Worm (Caenorhabditis elegans): Measurements from ENCODE around the gene map-1.

Gene map-1

ce11 chrIV:3647551-3647950 lies 39.1 kb downstream of the map-1 start:
- TF ChIP-seq pha-4 (tag; optimal IDR thresholded peaks at IDR 0.05) (no peak), lin-15B (tag; optimal IDR thresholded peaks at IDR 0.05) (no peak), fkh-2 (tag; optimal IDR thresholded peaks at IDR 0.05) (no peak), lin-39 (tag; optimal IDR thresholded peaks at IDR 0.05) (peak; percentile 45), fkh-10 (GFP tag; optimal IDR thresholded peaks at IDR 0.05) (no peak), egl-5 (tag; optimal IDR thresholded peaks at IDR 0.05) (no peak), ama-1 (optimal IDR thresholded peaks at IDR 0.05) (no peak), ceh-82 (tag; optimal IDR thresholded peaks at IDR 0.05) (no peak), nfya-1 (tag; optimal IDR thresholded peaks at IDR 0.05; ENCODE audit: insufficient read depth) (peak; percentile 54), nhr-25 (tag; optimal IDR thresholded peaks at IDR 0.05) (peak; percentile 33), egl-27 (tag; optimal IDR thresholded peaks at IDR 0.05) (no peak), nhr-23 (tag; optimal IDR thresholded peaks at IDR 0.05) (no peak), nhr-11 (tag; optimal IDR thresholded peaks at IDR 0.05) (no peak), ceh-28 (tag; optimal IDR thresholded peaks at IDR 0.05) (no peak), elt-1 (tag; optimal IDR thresholded peaks at IDR 0.05) (no peak)

DNA sequence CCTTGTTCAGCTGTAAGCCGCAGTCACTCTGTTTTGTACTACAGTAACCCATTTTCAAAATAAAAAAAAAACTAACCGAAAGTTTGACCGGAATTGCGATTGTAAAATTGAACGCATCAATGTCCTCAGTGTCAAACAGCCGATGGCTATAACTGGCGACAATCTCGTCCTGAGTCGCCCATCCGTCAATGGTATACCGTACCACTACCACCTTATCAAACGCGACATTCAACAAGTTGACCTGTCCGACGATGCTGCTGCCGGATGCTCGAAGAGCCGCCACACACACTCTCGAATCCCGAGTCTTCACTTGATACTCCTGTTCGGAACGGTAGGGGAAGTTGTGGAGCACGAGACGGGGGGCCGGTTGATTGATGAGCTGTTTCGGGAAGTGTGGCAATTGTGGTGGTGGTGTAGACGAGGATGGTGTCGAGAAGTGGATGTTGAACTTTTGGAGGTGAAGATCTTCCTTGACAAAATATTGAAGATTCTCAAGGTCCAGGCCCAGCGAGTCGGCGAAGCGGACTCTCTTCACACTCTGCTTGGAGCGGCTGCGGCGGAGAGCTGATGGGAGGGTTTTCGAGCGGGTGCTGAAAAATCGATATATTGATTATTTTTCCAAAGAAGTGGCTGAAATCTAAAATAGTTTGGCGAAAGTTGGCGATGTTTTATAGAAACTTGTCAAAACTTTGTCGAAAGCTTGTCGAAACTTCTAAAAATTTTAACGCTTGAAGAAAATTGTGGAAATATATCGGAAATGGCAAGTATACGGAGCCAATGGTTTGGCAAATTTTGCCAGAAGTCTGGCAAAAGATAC lies 40.1 kb downstream of the map-1 start:
- TF ChIP-seq fkh-2 (tag; optimal IDR thresholded peaks at IDR 0.05), result no peak
- TF ChIP-seq ama-1 (optimal IDR thresholded peaks at IDR 0.05), result peak; percentile 69
- TF ChIP-seq ceh-28 (tag; optimal IDR thresholded peaks at IDR 0.05), result peak; percentile 66

ce11 chrIV:3645487-3645886 lies 41.2 kb downstream of the map-1 start:
- TF ChIP-seq nhr-43 (tag; optimal IDR thresholded peaks at IDR 0.05; ENCODE audit: poor library complexity, severe bottlenecking) (no peak), zag-1 (tag; optimal IDR thresholded peaks at IDR 0.05) (no peak), pqm-1 (tag; optimal IDR thresholded peaks at IDR 0.05) (no peak), mml-1 (tag; optimal IDR thresholded peaks at IDR 0.05) (no peak), nhr-23 (tag; optimal IDR thresholded peaks at IDR 0.05) (no peak), fos-1 (tag; optimal IDR thresholded peaks at IDR 0.05) (no peak), sea-2 (GFP tag; optimal IDR thresholded peaks at IDR 0.05) (no peak), lsy-12 (tag; optimal IDR thresholded peaks at IDR 0.05) (no peak), skn-1 (tag; optimal IDR thresholded peaks at IDR 0.05) (no peak), snpc-4 (tag; optimal IDR thresholded peaks at IDR 0.05) (no peak), ceh-82 (tag; optimal IDR thresholded peaks at IDR 0.05) (no peak), ceh-9 (tag; optimal IDR thresholded peaks at IDR 0.05) (no peak), mdl-1 (tag; optimal IDR thresholded peaks at IDR 0.05) (no peak), nhr-237 (tag; optimal IDR thresholded peaks at IDR 0.05) (no peak), fkh-10 (GFP tag; optimal IDR thresholded peaks at IDR 0.05) (no peak)

DNA sequence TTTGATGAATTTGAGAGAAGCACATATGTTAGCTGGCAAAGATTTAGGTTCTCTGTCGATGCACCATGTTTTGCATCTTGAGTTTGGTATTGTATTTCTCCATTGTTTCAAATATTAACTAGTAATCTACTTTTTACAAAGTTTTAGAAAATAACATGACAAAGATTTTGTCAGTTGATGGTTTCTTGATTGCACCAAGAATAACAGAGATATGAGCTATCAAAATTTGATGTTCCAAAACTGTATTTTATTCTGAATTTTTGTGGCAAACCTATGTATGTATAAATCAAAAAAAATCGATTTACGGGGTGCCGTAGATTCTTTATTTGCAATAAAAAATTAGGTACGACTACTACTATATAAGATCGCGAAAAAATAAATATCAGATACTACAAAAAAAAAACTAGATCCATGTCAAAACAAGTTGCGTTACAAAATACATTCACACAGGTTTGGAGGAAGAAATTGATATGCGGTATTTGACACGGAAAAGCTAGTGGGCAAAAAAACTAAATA lies 41.7 kb downstream of the map-1 start:
- no peak for TF ChIP-seq aly-2 (tag; optimal IDR thresholded peaks at IDR 0.05)
- TF ChIP-seq ztf-4 (tag; optimal IDR thresholded peaks at IDR 0.05), result peak; percentile 80
- TF ChIP-seq nhr-43 (tag; optimal IDR thresholded peaks at IDR 0.05; ENCODE audit: poor library complexity, severe bottlenecking), result peak; percentile 55
- TF ChIP-seq nhr-25 (tag; optimal IDR thresholded peaks at IDR 0.05), result peak; percentile 32
- peak; percentile 44 for TF ChIP-seq ceh-28 (tag; optimal IDR thresholded peaks at IDR 0.05)
- peak; percentile 49 for TF ChIP-seq lsy-12 (tag; optimal IDR thresholded peaks at IDR 0.05)
- no peak for TF ChIP-seq elt-2 (tag; optimal IDR thresholded peaks at IDR 0.05)
- TF ChIP-seq elt-3 (tag; optimal IDR thresholded peaks at IDR 0.05), result peak in 1 of 3 experiments; percentile 16

DNA sequence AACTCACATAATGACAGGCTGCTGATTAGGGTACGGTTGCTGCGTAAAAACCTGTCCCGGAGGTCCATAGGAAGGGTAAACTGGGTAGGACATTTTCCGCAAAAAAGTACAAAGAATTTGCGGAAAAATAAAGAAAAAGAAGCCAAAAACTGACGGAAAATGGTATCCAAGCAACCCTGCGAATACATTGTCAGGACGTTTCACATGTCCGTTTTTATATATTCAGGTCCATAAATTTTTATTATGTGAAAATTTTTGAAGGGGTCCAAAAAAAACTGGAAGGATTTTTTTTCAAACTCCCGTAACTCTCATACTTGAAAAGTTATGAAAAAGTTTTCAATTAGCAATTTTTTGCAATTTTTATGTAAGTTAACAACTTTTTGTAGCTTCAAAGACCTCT lies 44.5 kb downstream of the map-1 start, which contains the start of gene CC8.3:
TSS of gene CC8.3 (minus strand) at position 101 of the 400 bp plus-strand sequence.
- TF ChIP-seq mml-1 (tag; optimal IDR thresholded peaks at IDR 0.05) (no peak), ZK546.5 (tag; optimal IDR thresholded peaks at IDR 0.05) (no peak), nfya-1 (tag; optimal IDR thresholded peaks at IDR 0.05; ENCODE audit: insufficient read depth) (no peak), hmg-11 (tag; optimal IDR thresholded peaks at IDR 0.05) (no peak), egl-27 (tag; optimal IDR thresholded peaks at IDR 0.05) (no peak), nhr-28 (tag; optimal IDR thresholded peaks at IDR 0.05) (no peak), mdl-1 (tag; optimal IDR thresholded peaks at IDR 0.05) (no peak), jun-1 (tag; optimal IDR thresholded peaks at IDR 0.05) (no peak), unc-39 (tag; optimal IDR thresholded peaks at IDR 0.05) (no peak), fkh-10 (GFP tag; optimal IDR thresholded peaks at IDR 0.05) (no peak)
